Fruit fly (Drosophila melanogaster): Measurements from ENCODE around the gene tld.

The tld gene

DNA sequence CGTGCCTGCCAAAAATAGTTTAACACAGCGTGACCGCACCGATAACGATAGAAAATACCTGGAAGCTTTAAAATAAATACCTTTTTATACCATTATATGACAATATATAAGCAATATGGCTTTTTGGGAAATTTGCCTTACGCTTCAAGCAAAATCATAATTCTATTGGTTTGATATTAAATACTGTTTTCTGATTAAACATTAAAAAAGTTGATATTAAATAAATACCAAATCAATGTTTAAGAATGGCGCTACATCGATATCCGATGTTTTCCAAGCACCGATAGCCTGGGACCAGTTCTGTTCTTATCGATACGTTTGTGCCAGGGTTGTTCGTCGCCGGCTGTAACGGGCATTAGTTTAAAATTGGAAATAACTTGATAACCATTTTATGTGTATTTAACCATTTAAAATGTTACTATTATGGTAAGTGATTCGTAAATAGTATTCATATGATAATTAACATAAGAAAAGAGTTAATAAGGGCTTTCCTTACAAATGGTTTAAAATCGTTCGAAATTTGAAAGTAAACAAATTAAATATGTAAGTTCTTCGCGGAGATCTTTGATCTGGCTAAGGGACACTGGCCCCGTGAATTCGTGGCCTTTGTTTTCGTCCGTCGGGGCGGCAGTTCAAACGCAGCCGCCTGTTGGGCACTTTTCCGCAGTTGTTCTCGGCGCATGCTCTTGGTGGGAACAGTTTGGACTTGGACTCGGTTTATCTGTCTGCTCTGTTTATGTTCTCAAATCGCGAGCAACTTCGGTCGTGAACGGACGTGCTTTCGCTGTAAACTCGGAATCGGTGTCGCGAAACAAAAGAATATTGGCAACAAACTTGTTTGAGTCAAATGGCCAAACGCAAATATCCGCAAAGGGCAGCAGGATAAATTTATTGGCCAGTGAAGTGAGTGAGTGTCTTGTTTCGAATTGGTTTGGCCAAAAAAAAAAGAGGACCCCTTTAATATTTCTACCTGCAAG is 29.9 kb upstream of the tld start, which contains the start of the genes CG13630 and tok (continued):
- TF ChIP-seq CG6765 (GFP tag; optimal IDR thresholded peaks at IDR 0.05): no peak
- no peak for TF ChIP-seq ken (GFP tag; IDR thresholded peaks at IDR 0.05)
- peak; percentile 64 for TF ChIP-seq CG34224 (GFP tag; IDR thresholded peaks at IDR 0.05; ENCODE audit: partially characterized antibody)
- no peak for TF ChIP-seq NfI (GFP tag; optimal IDR thresholded peaks at IDR 0.05)
- TF ChIP-seq CG11695 (GFP tag; IDR thresholded peaks at IDR 0.05): no peak
- TF ChIP-seq stwl (tag; optimal IDR thresholded peaks at IDR 0.05): peak; percentile 68
- TF ChIP-seq CG14441 (GFP tag; IDR thresholded peaks at IDR 0.05): no peak

DNA sequence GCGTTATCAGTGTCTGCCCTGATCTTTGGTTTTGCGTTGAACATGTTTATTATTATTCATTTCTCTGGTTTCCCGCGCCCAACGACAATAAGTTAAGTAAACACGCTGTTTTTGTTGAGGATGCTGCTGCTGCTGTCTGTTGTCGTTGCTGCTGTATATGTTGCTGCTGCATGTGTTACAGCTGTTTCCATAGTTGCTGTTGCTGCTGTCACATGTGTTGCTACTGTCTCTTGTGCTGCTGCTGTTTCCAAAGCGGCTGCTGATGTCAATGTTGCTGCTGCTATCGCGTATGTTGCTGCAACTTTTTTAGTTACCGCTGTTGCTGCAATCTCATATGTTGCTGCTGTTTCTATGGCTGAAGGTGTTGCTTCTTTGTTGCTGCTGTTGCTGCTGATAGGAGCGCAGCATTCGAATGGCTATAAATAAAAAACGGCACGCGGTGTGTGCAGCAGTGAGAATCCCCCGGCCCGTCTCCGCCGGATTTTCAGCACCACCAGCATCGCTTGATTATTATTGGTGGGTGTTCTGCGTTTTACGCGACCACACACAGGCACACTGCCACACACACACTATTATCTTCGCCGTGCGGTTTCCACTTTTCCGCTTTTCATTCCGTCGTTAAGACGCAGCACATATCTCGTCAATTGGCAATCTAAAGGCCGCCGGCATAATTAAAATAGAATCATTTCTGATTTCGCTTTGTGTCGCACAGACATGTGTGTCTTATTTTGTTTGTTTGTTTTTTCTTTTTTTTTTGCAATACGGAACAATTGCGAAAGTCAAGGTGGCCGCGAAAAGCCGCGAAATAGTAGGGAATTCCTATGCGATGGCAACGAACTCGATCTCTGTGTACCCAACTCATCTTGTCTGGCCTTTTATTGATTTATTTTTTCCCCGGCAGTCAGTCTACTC is 28.8 kb upstream of the tld start:
- TF ChIP-seq Drgx (GFP tag; IDR thresholded peaks at IDR 0.05) (peak; percentile 41), ci (GFP tag; IDR thresholded peaks at IDR 0.05) (peak; percentile 46; the same call in 1 of the 3 replicates), fd96Cb (tag; optimal IDR thresholded peaks at IDR 0.05) (no peak), Fer3 (tag; optimal IDR thresholded peaks at IDR 0.05) (no peak), CG10274 (GFP tag; optimal IDR thresholded peaks at IDR 0.05) (no peak), bsh (GFP tag; optimal IDR thresholded peaks at IDR 0.05) (peak in 1 of 2 experiments; percentile 5), ken (GFP tag; IDR thresholded peaks at IDR 0.05) (0 out of 3 replicates have a peak, but pooled peaks have one; percentile 26), CG11504 (tag; optimal IDR thresholded peaks at IDR 0.05) (peak; percentile 99), Nf-YB (GFP tag; optimal IDR thresholded peaks at IDR 0.05) (peak; percentile 57), twi (tag; optimal IDR thresholded peaks at IDR 0.05) (peak; percentile 91), wdn (GFP tag; IDR thresholded peaks at IDR 0.05) (no peak), CG15601 (tag; optimal IDR thresholded peaks at IDR 0.05) (no peak), kay (GFP tag; optimal IDR thresholded peaks at IDR 0.05) (no peak), ara (GFP tag; IDR thresholded peaks at IDR 0.05) (0 out of 2 replicates have a peak, but pooled peaks have one; percentile 12), CG4424 (GFP tag; optimal IDR thresholded peaks at IDR 0.05) (no peak), vfl (GFP tag; optimal IDR thresholded peaks at IDR 0.05) (no peak), sens (GFP tag) (peak; percentile 70), D19A (tag; optimal IDR thresholded peaks at IDR 0.05) (no peak), Dref (GFP tag; IDR thresholded peaks at IDR 0.05) (no peak), tll (GFP tag; optimal IDR thresholded peaks at IDR 0.05) (peak in 1 of 2 experiments; percentile 21), CG11085 (GFP tag; IDR thresholded peaks at IDR 0.05) (no peak), cg (GFP tag; optimal IDR thresholded peaks at IDR 0.05) (peak; percentile 28), CG15479 (GFP tag; optimal IDR thresholded peaks at IDR 0.05) (peak; percentile 8), Med (GFP tag) (peak; percentile 42), CG3995 (GFP tag; optimal IDR thresholded peaks at IDR 0.05) (no peak), CG31224 (GFP tag; IDR thresholded peaks at IDR 0.05) (peak; percentile 32; the same call in 1 of the 2 replicates)

DNA sequence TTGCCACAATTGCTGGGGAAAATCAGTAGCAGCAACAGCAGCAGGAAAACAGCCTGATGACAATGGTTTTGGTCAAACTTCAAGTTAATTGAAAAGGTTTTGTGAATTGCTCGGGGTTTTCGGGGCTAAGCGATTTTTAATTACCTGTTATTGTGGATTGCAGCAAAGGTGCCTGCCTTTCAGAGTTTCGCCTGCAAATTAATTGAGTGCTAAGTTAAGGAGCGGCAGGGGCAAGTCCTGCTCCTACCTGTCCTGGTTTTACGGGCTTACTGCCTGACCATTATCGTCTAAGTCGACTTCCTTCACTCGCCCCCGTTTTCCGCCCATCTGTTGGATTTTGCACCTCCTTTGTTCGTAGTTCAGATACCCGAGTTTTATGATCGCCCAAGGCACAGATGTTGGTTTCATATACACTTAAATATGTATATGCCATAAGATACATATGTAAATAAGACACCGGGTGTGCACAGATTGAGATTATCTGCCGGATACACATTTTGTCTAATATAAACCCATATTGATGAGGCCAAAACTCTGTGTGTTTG is 23.1 kb upstream of the tld start:
- TF ChIP-seq CG15479 (GFP tag; optimal IDR thresholded peaks at IDR 0.05): peak; percentile 69
- no peak for TF ChIP-seq cg (GFP tag; optimal IDR thresholded peaks at IDR 0.05)
- TF ChIP-seq Sry-δ (GFP tag; optimal IDR thresholded peaks at IDR 0.05): no peak
- TF ChIP-seq scrt (GFP tag; optimal IDR thresholded peaks at IDR 0.05): no peak
- peak; percentile 28 for TF ChIP-seq twi (tag; optimal IDR thresholded peaks at IDR 0.05)
- TF ChIP-seq zen (tag; optimal IDR thresholded peaks at IDR 0.05): peak; percentile 89
- peak in 1 of 2 experiments; percentile 72 for TF ChIP-seq tll (GFP tag; optimal IDR thresholded peaks at IDR 0.05)
- no peak for TF ChIP-seq ewg (GFP tag; optimal IDR thresholded peaks at IDR 0.05)
- TF ChIP-seq Ssrp (tag; optimal IDR thresholded peaks at IDR 0.05): no peak
- no peak for TF ChIP-seq Vsx1 (GFP tag; optimal IDR thresholded peaks at IDR 0.05)
- peak; percentile 84 for TF ChIP-seq cad (GFP tag; optimal IDR thresholded peaks at IDR 0.05)
- TF ChIP-seq CG9215 (GFP tag; IDR thresholded peaks at IDR 0.05): no peak
- no peak for TF ChIP-seq CoRest (tag; optimal IDR thresholded peaks at IDR 0.05)
- no peak for TF ChIP-seq Hr78 (GFP tag; optimal IDR thresholded peaks at IDR 0.05)
- no peak for TF ChIP-seq cas (GFP tag; IDR thresholded peaks at IDR 0.05)

All from whole organism, embryonic.